Worm (Caenorhabditis elegans) whole organism, L4 larva: ENCODE data around the gene ric-8.

Experiments used
- D1046.2 ChIP-seq: fragments of 200-800 bp; sonication (Bioruptor generic); IDR thresholded peaks from 2 replicates; pipeline ENCODE4 v1.3.6; 2022; ENCODE audit warnings: missing genetic modification characterization, missing compliant biosample characterization
- F26F4.8 ChIP-seq: fragments of 200-800 bp; sonication (Bioruptor generic); conservative IDR thresholded peaks from 2 replicates; pipeline ENCODE4 v1.3.6; 2022; ENCODE audit warnings: missing genetic modification characterization, missing compliant biosample characterization
- F44E2.7 ChIP-seq: fragments of 200-800 bp; sonication (Bioruptor generic); IDR thresholded peaks from 2 replicates; pipeline ENCODE4 v2.1.2; 2022; ENCODE audit warnings: missing genetic modification characterization, missing compliant biosample characterization
- Y105C5A.15 ChIP-seq: fragments of 200-800 bp; sonication (Bioruptor generic); IDR thresholded peaks from 2 replicates; pipeline ENCODE4 v1.3.6; 2022; ENCODE audit warnings: missing genetic modification characterization, missing compliant biosample characterization
- Y48G9A.11 ChIP-seq: fragments of 200-800 bp; sonication (Bioruptor generic); IDR thresholded peaks from 2 replicates; pipeline ENCODE4 v1.3.6; 2022; ENCODE audit warnings: missing genetic modification reagents, missing genetic modification characterization, missing compliant biosample characterization
- Y5F2A.4 ChIP-seq: fragments of 200-800 bp; sonication (Bioruptor generic); optimal IDR thresholded peaks from 2 replicates; lab custom pipeline; 2018; ENCODE audit warnings: mild to moderate bottlenecking, missing genetic modification characterization, missing compliant biosample characterization
- ZK337.2 ChIP-seq: fragments of 200-800 bp; sonication (Bioruptor generic); IDR thresholded peaks from 2 replicates; pipeline ENCODE4 v1.3.6; 2022; ENCODE audit warnings: missing genetic modification reagents, missing genetic modification characterization, missing compliant biosample characterization
- aha-1 ChIP-seq: fragments of 150-350 bp; peaks from one replicate; lab custom pipeline; 2014; ENCODE audit warnings: missing biosample characterization, missing genetic modification characterization
- arid-1 ChIP-seq: fragments of 200-800 bp; sonication (Bioruptor generic); conservative IDR thresholded peaks from 2 replicates; pipeline ENCODE4 v1.3.6; 2022; ENCODE audit warnings: missing genetic modification reagents, missing genetic modification characterization, missing compliant biosample characterization
- attf-4 ChIP-seq: sonication (generic microtip); optimal IDR thresholded peaks from 3 replicates; lab custom pipeline; 2017; ENCODE audit warnings: missing biosample characterization, missing genetic modification characterization
- ceh-82 ChIP-seq: sonication (generic microtip); optimal IDR thresholded peaks from 2 replicates; lab custom pipeline; 2017; ENCODE audit warnings: missing biosample characterization, missing genetic modification characterization
- ctbp-1 ChIP-seq: fragments of 200-800 bp; sonication (Bioruptor generic); IDR thresholded peaks from 2 replicates; pipeline ENCODE4 v1.3.6; 2022; ENCODE audit warnings: missing genetic modification reagents, missing genetic modification characterization, missing compliant biosample characterization
- daf-16 ChIP-seq, 3 experiments: sonication (generic microtip); optimal IDR thresholded peaks; 2 replicates each; lab custom pipeline; 2016 to 2017; ENCODE audit warnings: missing genetic modification characterization in 3 of 3, missing genetic modification reagents in 3 of 3, mild to moderate bottlenecking in 2 of 3, missing compliant biosample characterization in 2 of 3, missing biosample characterization in 1 of 3, moderate library complexity in 1 of 3
- daf-19 ChIP-seq: fragments of 200-800 bp; sonication (Bioruptor generic); conservative IDR thresholded peaks from 2 replicates; pipeline ENCODE4 v1.3.6; 2022; ENCODE audit warnings: missing genetic modification characterization, missing compliant biosample characterization
- daf-8 ChIP-seq: fragments of 200-800 bp; sonication (Bioruptor generic); IDR thresholded peaks from 2 replicates; pipeline ENCODE4 v1.3.6; 2022; ENCODE audit warnings: missing genetic modification characterization, missing compliant biosample characterization
- dmd-8 ChIP-seq: fragments of 200-800 bp; sonication (Bioruptor generic); IDR thresholded peaks from 2 replicates; pipeline ENCODE4 v1.3.6; 2022; ENCODE audit warnings: missing genetic modification characterization, missing compliant biosample characterization
- duxl-1 ChIP-seq: sonication (generic microtip); optimal IDR thresholded peaks from 2 replicates; lab custom pipeline; 2016; ENCODE audit warnings: mild to moderate bottlenecking, missing genetic modification characterization, moderate library complexity, missing compliant biosample characterization; ENCODE audit not compliant: poor library complexity
- egl-43 ChIP-seq: fragments of 200-800 bp; sonication (Bioruptor generic); IDR thresholded peaks from 2 replicates; pipeline ENCODE4 v1.3.6; 2022; ENCODE audit warnings: missing genetic modification reagents, missing genetic modification characterization, missing compliant biosample characterization
- fkh-10 ChIP-seq: fragments of 150-350 bp; optimal IDR thresholded peaks from 2 replicates; lab custom pipeline; 2014; ENCODE audit warnings: missing biosample characterization, missing genetic modification reagents, missing genetic modification characterization
- fos-1 ChIP-seq: fragments of 150-350 bp; optimal IDR thresholded peaks from 2 replicates; lab custom pipeline; 2014; ENCODE audit warnings: missing biosample characterization, missing genetic modification characterization
- hif-1 ChIP-seq, 2 experiments: sonication (generic microtip); optimal IDR thresholded peaks; 2 replicates each; lab custom pipeline; 2016 to 2017; ENCODE audit warnings: missing compliant biosample characterization in 2 of 2, missing genetic modification characterization in 2 of 2, missing genetic modification reagents in 2 of 2, missing genotype in 2 of 2, mild to moderate bottlenecking in 1 of 2
- lim-7 ChIP-seq: fragments of 200-800 bp; sonication (Bioruptor generic); IDR thresholded peaks from 2 replicates; pipeline ENCODE4 v1.3.6; 2022; ENCODE audit warnings: missing genetic modification characterization, missing compliant biosample characterization
- lin-1 ChIP-seq: fragments of 200-800 bp; sonication (Bioruptor generic); IDR thresholded peaks from 2 replicates; pipeline ENCODE4 v1.3.6; 2022; ENCODE audit warnings: missing genetic modification reagents, missing genetic modification characterization, missing compliant biosample characterization
- lin-13 ChIP-seq: fragments of 150-350 bp; optimal IDR thresholded peaks from 2 replicates; lab custom pipeline; 2014; ENCODE audit warnings: missing biosample characterization, missing genetic modification reagents, missing genetic modification characterization
- lin-15B ChIP-seq: fragments of 150-350 bp; sonication (generic microtip); optimal IDR thresholded peaks from 3 replicates; lab custom pipeline; 2014; ENCODE audit warnings: missing biosample characterization, missing genetic modification characterization
- lin-29 ChIP-seq: fragments of 200-800 bp; sonication (Bioruptor generic); IDR thresholded peaks from 2 replicates; pipeline ENCODE4 v1.3.6; 2022; ENCODE audit warnings: missing genetic modification reagents, missing genetic modification characterization, missing compliant biosample characterization
- lin-38 ChIP-seq: fragments of 200-800 bp; sonication (Bioruptor generic); IDR thresholded peaks from 2 replicates; pipeline ENCODE4 v1.3.6; 2022; ENCODE audit warnings: missing genetic modification reagents, missing genetic modification characterization, missing compliant biosample characterization
- lir-3 ChIP-seq: sonication (generic microtip); optimal IDR thresholded peaks from 2 replicates; lab custom pipeline; 2016; ENCODE audit warnings: mild to moderate bottlenecking, missing genetic modification characterization, missing compliant biosample characterization
- madf-5 ChIP-seq, 2 experiments: fragments of 200-800 bp; sonication (Bioruptor generic); IDR thresholded peaks; 2 replicates each; pipeline ENCODE4 v1.3.6; 2022; ENCODE audit warnings: missing compliant biosample characterization in 2 of 2, missing genetic modification characterization in 2 of 2
- mes-2 ChIP-seq: sonication (generic microtip); optimal IDR thresholded peaks from 2 replicates; lab custom pipeline; 2016; ENCODE audit warnings: missing genotype, mild to moderate bottlenecking, missing genetic modification characterization, missing compliant biosample characterization; ENCODE audit not compliant: poor library complexity, severe bottlenecking
- mxl-2 ChIP-seq: fragments of 200-800 bp; sonication (Bioruptor generic); conservative IDR thresholded peaks from 2 replicates; pipeline ENCODE4 v1.3.6; 2022; ENCODE audit warnings: missing genetic modification reagents, missing genetic modification characterization, missing compliant biosample characterization
- nhr-11 ChIP-seq: fragments of 150-350 bp; optimal IDR thresholded peaks from 2 replicates; lab custom pipeline; 2014; ENCODE audit warnings: missing biosample characterization, missing genetic modification characterization
- nhr-237 ChIP-seq: sonication (generic microtip); optimal IDR thresholded peaks from 2 replicates; lab custom pipeline; 2017; ENCODE audit warnings: missing biosample characterization, missing genetic modification characterization
- nhr-48 ChIP-seq: sonication (generic microtip); optimal IDR thresholded peaks from 2 replicates; lab custom pipeline; 2016; ENCODE audit warnings: mild to moderate bottlenecking, missing genetic modification characterization, missing compliant biosample characterization
- nhr-76 ChIP-seq: fragments of 150-350 bp; optimal IDR thresholded peaks from 2 replicates; lab custom pipeline; 2014; ENCODE audit warnings: missing biosample characterization, missing genetic modification characterization
- pha-4 ChIP-seq, 2 experiments: fragments of 150-350 bp in 1 of 2; fragments of 200-800 bp in 1 of 2; sonication (Bioruptor generic) in 1 of 2; IDR thresholded peaks in 1 of 2; optimal IDR thresholded peaks in 1 of 2; 2 replicates each; pipeline versions ENCODE4 v1.3.6 to Lab custom; 2014 to 2022; ENCODE audit warnings: missing genetic modification characterization in 2 of 2, missing genetic modification reagents in 2 of 2, missing biosample characterization in 1 of 2, missing compliant biosample characterization in 1 of 2
- php-3 ChIP-seq: fragments of 200-800 bp; sonication (Bioruptor generic); IDR thresholded peaks from 2 replicates; pipeline ENCODE4 v1.3.6; 2022; ENCODE audit warnings: missing genetic modification reagents, missing genetic modification characterization, missing compliant biosample characterization
- snpc-1.2 ChIP-seq: fragments of 200-800 bp; sonication (Bioruptor generic); IDR thresholded peaks from 2 replicates; pipeline ENCODE4 v1.3.6; 2022; ENCODE audit warnings: missing genetic modification reagents, missing genetic modification characterization, missing compliant biosample characterization
- spr-1 ChIP-seq: sonication (generic microtip); optimal IDR thresholded peaks from 2 replicates; lab custom pipeline; 2016; ENCODE audit warnings: mild to moderate bottlenecking, missing genetic modification characterization, missing compliant biosample characterization
- tra-1 ChIP-seq: fragments of 200-800 bp; sonication (Bioruptor generic); IDR thresholded peaks from 2 replicates; pipeline ENCODE4 v1.3.6; 2022; ENCODE audit warnings: missing genetic modification reagents, missing genetic modification characterization, missing compliant biosample characterization
- unc-62 ChIP-seq, 3 experiments: fragments of 150-350 bp in 1 of 3; sonication (generic microtip); optimal IDR thresholded peaks in 2 of 3; peaks in 1 of 3; 1 replicate in 1 of 3; 2 replicates in 2 of 3; lab custom pipeline; 2014 to 2017; ENCODE audit warnings: missing biosample characterization in 3 of 3, missing genetic modification characterization in 3 of 3, missing genetic modification reagents in 3 of 3, missing genotype in 1 of 3
- vab-7 ChIP-seq: fragments of 200-800 bp; sonication (Bioruptor generic); IDR thresholded peaks from 2 replicates; pipeline ENCODE4 v1.3.6; 2022; ENCODE audit warnings: missing genetic modification reagents, missing genetic modification characterization, missing compliant biosample characterization
- zfp-3 ChIP-seq: fragments of 200-800 bp; sonication (Bioruptor generic); conservative IDR thresholded peaks from 2 replicates; pipeline ENCODE4 v1.3.6; 2022; ENCODE audit warnings: missing genetic modification reagents, missing genetic modification characterization, missing compliant biosample characterization

Gene ric-8

DNA sequence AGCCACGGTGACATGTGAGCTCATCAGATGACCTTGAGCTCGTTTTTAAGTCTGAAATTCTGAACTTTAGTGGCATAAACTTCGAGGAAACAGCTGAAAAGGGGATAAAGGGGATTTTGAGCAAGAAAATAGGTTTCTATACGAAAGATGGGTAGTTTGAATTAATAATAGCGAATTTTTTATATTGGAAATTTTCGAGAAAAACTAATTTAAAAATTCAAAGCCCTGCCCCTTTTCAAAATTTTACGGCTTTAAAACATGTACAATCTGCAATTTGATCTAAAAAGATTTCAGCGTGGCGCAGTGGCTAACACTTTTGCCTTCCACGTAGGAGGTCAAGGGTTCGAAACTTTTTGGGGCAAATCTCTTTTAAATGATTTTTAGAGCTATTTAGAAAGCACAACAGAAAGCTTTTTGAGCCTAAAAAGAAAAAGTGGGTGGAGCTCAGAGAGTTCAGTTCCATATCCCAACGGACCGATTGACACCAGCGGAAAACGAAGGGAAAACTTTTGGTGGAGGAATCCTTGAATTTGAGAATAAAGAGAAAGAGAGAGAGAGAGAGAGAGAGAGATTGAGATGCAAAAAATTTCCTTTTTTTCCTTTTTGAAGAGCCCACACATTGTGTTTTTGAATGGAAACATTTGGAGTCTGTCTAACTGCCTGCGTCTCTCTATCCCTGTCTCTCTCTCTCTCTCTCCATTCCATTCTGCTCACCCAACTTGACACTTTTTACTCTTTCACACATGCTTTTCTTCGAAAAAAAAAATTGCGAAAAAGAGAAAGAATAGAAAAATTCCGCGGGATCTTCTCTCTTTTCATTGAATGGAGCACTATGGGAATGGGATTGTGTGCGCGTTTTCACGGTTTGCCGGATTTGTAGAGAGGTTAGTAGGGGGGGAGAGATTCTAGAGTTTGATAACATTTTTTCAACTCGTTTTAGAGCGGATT is 21.5 kb downstream of the ric-8 start, which contains the start of gene Y69A2AR.31:
Gene Y69A2AR.31, minus strand, starts transcription at position 51 of the 948 bp plus-strand sequence.
- TF ChIP-seq dmd-8 (GFP tag; lab: Robert Waterston, UW) (peak; percentile 76), daf-19 (GFP tag; lab: Robert Waterston, UW) (0 out of 2 replicates have a peak, but pooled peaks have one; percentile 44), nhr-237 (tag; lab: Kevin White, UChicago) (no peak), daf-16 (GFP tag; optimal IDR thresholded peaks at IDR 0.05; lab: Kevin White, UChicago) (peak in 1 of 2 experiments; percentile 5), daf-16 (tag; optimal IDR thresholded peaks at IDR 0.05; lab: Kevin White, UChicago) (peak; percentile 15), ceh-82 (tag; lab: Kevin White, UChicago) (no peak), lim-7 (GFP tag; lab: Robert Waterston, UW) (peak; percentile 80), nhr-76 (tag; lab: Kevin White, UChicago) (no peak), php-3 (0 out of 2 replicates have a peak, but pooled peaks have one; percentile 42), lin-38 (GFP tag; lab: Robert Waterston, UW) (peak; percentile 74), lin-29 (GFP tag; lab: Robert Waterston, UW) (no peak), unc-62 (GFP tag; optimal IDR thresholded peaks at IDR 0.05 in 1 of 2; lab: Kevin White, UChicago) (peak in 1 of 2 experiments; percentile 47), unc-62 (tag; optimal IDR thresholded peaks at IDR 0.05; lab: Kevin White, UChicago) (no peak), fkh-10 (GFP tag; lab: Kevin White, UChicago) (peak; percentile 59), Y48G9A.11 (GFP tag; lab: Robert Waterston, UW) (peak; percentile 76), attf-4 (tag; lab: Kevin White, UChicago) (no peak), F26F4.8 (GFP tag; lab: Robert Waterston, UW) (peak; percentile 76), madf-5 (GFP tag; IDR thresholded peaks at IDR 0.05; lab: Robert Waterston, UW) (0 out of 4 replicates have a peak, but pooled peaks of 1 of the 2 experiments have one; percentile 50), pha-4 (GFP tag; IDR thresholded peaks at IDR 0.05; lab: Robert Waterston, UW) (peak; percentile 79; the same call in 1 of the 2 replicates), pha-4 (tag; optimal IDR thresholded peaks at IDR 0.05; lab: Kevin White, UChicago) (no peak), vab-7 (GFP tag; lab: Robert Waterston, UW) (peak; percentile 67; the same call in 1 of the 2 replicates), lir-3 (tag; lab: Kevin White, UChicago) (peak; percentile 45), tra-1 (0 out of 2 replicates have a peak, but pooled peaks have one; percentile 54), egl-43 (GFP tag; lab: Robert Waterston, UW) (peak; percentile 55), F44E2.7 (0 out of 2 replicates have a peak, but pooled peaks have one; percentile 59), aha-1 (tag; lab: Kevin White, UChicago) (peak; percentile 95), fos-1 (tag; lab: Kevin White, UChicago) (no peak), snpc-1.2 (GFP tag; lab: Robert Waterston, UW) (peak; percentile 63), nhr-11 (no peak), mxl-2 (GFP tag; lab: Robert Waterston, UW) (peak; percentile 46; the same call in 1 of the 2 replicates), ZK337.2 (GFP tag; lab: Robert Waterston, UW) (no peak), ctbp-1 (GFP tag; lab: Robert Waterston, UW) (peak; percentile 33; the same call in 1 of the 2 replicates), nhr-48 (peak; percentile 26), hif-1 (tag; optimal IDR thresholded peaks at IDR 0.05; lab: Kevin White, UChicago) (no peak), zfp-3 (GFP tag; lab: Robert Waterston, UW) (no peak), arid-1 (GFP tag; lab: Robert Waterston, UW) (peak; percentile 72; the same call in 1 of the 2 replicates), daf-8 (GFP tag; lab: Robert Waterston, UW) (0 out of 2 replicates have a peak, but pooled peaks have one; percentile 38), Y105C5A.15 (GFP tag; lab: Robert Waterston, UW) (peak; percentile 88), D1046.2 (GFP tag; lab: Robert Waterston, UW) (0 out of 2 replicates have a peak, but pooled peaks have one; percentile 64), mes-2 (tag; lab: Kevin White, UChicago) (peak; percentile 14), Y5F2A.4 (GFP tag; lab: Kevin White, UChicago) (peak; percentile 65), lin-15B (tag; lab: Kevin White, UChicago) (no peak), spr-1 (peak; percentile 6), lin-1 (GFP tag; lab: Robert Waterston, UW) (no peak), duxl-1 (tag; lab: Kevin White, UChicago) (peak; percentile 43), lin-13 (GFP tag; lab: Kevin White, UChicago) (peak; percentile 34)
